Fruit fly (Drosophila melanogaster): ENCODE data around the gene Smr.
A peak's percentile ranks its signal among the peaks of the same experiment; 100 is the strongest.

dm6 chrX:12750928-12751631 lies 8.7 kb upstream of the Smr start:
- TF ChIP-seq CG34367 (tag; optimal IDR thresholded peaks at IDR 0.05) (peak; percentile 100), CG32121 (GFP tag; IDR thresholded peaks at IDR 0.05) (peak; percentile 100), CG10348 (GFP tag; IDR thresholded peaks at IDR 0.05) (peak; percentile 100), CG8301 (tag; optimal IDR thresholded peaks at IDR 0.05) (peak; percentile 100), CG4496 (GFP tag; IDR thresholded peaks at IDR 0.05) (peak; percentile 100), rn (GFP tag; IDR thresholded peaks at IDR 0.05) (peak; percentile 100), D1 (tag; optimal IDR thresholded peaks at IDR 0.05) (peak; percentile 100), Ets98B (GFP tag; IDR thresholded peaks at IDR 0.05) (peak; percentile 99), Snoo (tag; optimal IDR thresholded peaks at IDR 0.05) (peak; percentile 100), CG15710 (tag; optimal IDR thresholded peaks at IDR 0.05) (peak; percentile 100)
